Worm (Caenorhabditis elegans): ENCODE data around the gene cfap-20.

cfap-20 gene

ce11 chrIII:3532035-3532434, 5.3 kb downstream of the cfap-20 start:
- TF ChIP-seq ceh-22 (tag; optimal IDR thresholded peaks at IDR 0.05) (no peak), ceh-18 (tag; optimal IDR thresholded peaks at IDR 0.05) (peak; percentile 20), ceh-31 (tag; optimal IDR thresholded peaks at IDR 0.05) (peak; percentile 87), rnt-1 (tag; optimal IDR thresholded peaks at IDR 0.05) (peak; percentile 35), hlh-30 (tag; optimal IDR thresholded peaks at IDR 0.05; ENCODE audit: insufficient read depth) (peak; percentile 63), ceh-24 (tag; optimal IDR thresholded peaks at IDR 0.05) (no peak), tbx-2 (tag; optimal IDR thresholded peaks at IDR 0.05) (peak; percentile 69), unc-55 (GFP tag; optimal IDR thresholded peaks at IDR 0.05) (peak; percentile 87), ceh-34 (tag; optimal IDR thresholded peaks at IDR 0.05) (peak; percentile 21), unc-86 (tag; optimal IDR thresholded peaks at IDR 0.05) (no peak), F13H6.1 (tag; optimal IDR thresholded peaks at IDR 0.05) (no peak), unc-42 (tag; optimal IDR thresholded peaks at IDR 0.05) (peak; percentile 68), dve-1 (tag; optimal IDR thresholded peaks at IDR 0.05) (peak; percentile 4), dmd-4 (tag; optimal IDR thresholded peaks at IDR 0.05; ENCODE audit: borderline replicate concordance) (no peak), ref-2 (tag; optimal IDR thresholded peaks at IDR 0.05) (peak; percentile 68), ceh-2 (tag; optimal IDR thresholded peaks at IDR 0.05) (no peak), pax-1 (tag; optimal IDR thresholded peaks at IDR 0.05) (peak; percentile 61), nfya-1 (tag; optimal IDR thresholded peaks at IDR 0.05) (peak; percentile 82), ceh-48 (tag; optimal IDR thresholded peaks at IDR 0.05) (peak; percentile 72)

- no peak for TF ChIP-seq pag-3 (tag; optimal IDR thresholded peaks at IDR 0.05; ENCODE audit: borderline replicate concordance)
- TF ChIP-seq pax-1 (tag; optimal IDR thresholded peaks at IDR 0.05): no peak
- TF ChIP-seq sdc-2 (tag; optimal IDR thresholded peaks at IDR 0.05): no peak
- TF ChIP-seq npax-4 (tag; optimal IDR thresholded peaks at IDR 0.05): no peak
- no peak for TF ChIP-seq sox-4 (tag; optimal IDR thresholded peaks at IDR 0.05)
- TF ChIP-seq pqm-1 (tag; optimal IDR thresholded peaks at IDR 0.05): no peak
- no peak for TF ChIP-seq ref-2 (tag; optimal IDR thresholded peaks at IDR 0.05)
- TF ChIP-seq nfya-1 (tag; optimal IDR thresholded peaks at IDR 0.05): no peak
- TF ChIP-seq mec-3 (tag; optimal IDR thresholded peaks at IDR 0.05; ENCODE audit: borderline replicate concordance): no peak
- TF ChIP-seq F13H6.1 (tag; optimal IDR thresholded peaks at IDR 0.05): no peak
- no peak for TF ChIP-seq zip-5 (tag; optimal IDR thresholded peaks at IDR 0.05)
- TF ChIP-seq fax-1 (tag; optimal IDR thresholded peaks at IDR 0.05): no peak
- TF ChIP-seq odd-2 (tag; optimal IDR thresholded peaks at IDR 0.05): no peak
- TF ChIP-seq tbx-7 (tag; optimal IDR thresholded peaks at IDR 0.05): no peak
- no peak for TF ChIP-seq pat-9 (tag; optimal IDR thresholded peaks at IDR 0.05)
These were observed 7.5 kb downstream of the cfap-20 start, which contains the start of gene pitp-1 for ce11 chrIII:3529744-3530208. TSS of gene pitp-1 (minus strand) at chrIII:3529794.

ce11 chrIII:3528342-3528741, 9.0 kb downstream of the cfap-20 start, which contains the start of gene rpl-37:
TSS of gene rpl-37 (plus strand) at chrIII:3528642.
- TF ChIP-seq sox-2 (GFP tag; IDR thresholded peaks at IDR 0.05): no peak
- no peak for TF ChIP-seq unc-86 (tag; optimal IDR thresholded peaks at IDR 0.05)
- no peak for TF ChIP-seq F13H6.1 (tag; optimal IDR thresholded peaks at IDR 0.05)
- no peak for TF ChIP-seq rnt-1 (tag; optimal IDR thresholded peaks at IDR 0.05)
- TF ChIP-seq fkh-10 (GFP tag; optimal IDR thresholded peaks at IDR 0.05): no peak
- TF ChIP-seq K02D7.2 (tag; optimal IDR thresholded peaks at IDR 0.05): no peak
- no peak for TF ChIP-seq npax-4 (tag; optimal IDR thresholded peaks at IDR 0.05)
- no peak for TF ChIP-seq tbx-2 (tag; optimal IDR thresholded peaks at IDR 0.05)
- TF ChIP-seq ref-2 (tag; optimal IDR thresholded peaks at IDR 0.05): no peak
- no peak for TF ChIP-seq ahr-1 (tag; optimal IDR thresholded peaks at IDR 0.05)
- no peak for TF ChIP-seq T23F11.4 (GFP tag; optimal IDR thresholded peaks at IDR 0.05)

- no peak for TF ChIP-seq che-1 (tag; optimal IDR thresholded peaks at IDR 0.05)
- no peak for TF ChIP-seq hlh-6 (tag; optimal IDR thresholded peaks at IDR 0.05)
- TF ChIP-seq unc-86 (tag; optimal IDR thresholded peaks at IDR 0.05): no peak
- TF ChIP-seq sdc-2 (tag; optimal IDR thresholded peaks at IDR 0.05): no peak
- no peak for TF ChIP-seq eyg-1 (tag; optimal IDR thresholded peaks at IDR 0.05)
- TF ChIP-seq syd-9 (tag; optimal IDR thresholded peaks at IDR 0.05): no peak
- no peak for TF ChIP-seq ceh-31 (tag; optimal IDR thresholded peaks at IDR 0.05)
- no peak for TF ChIP-seq ceh-14 (tag; optimal IDR thresholded peaks at IDR 0.05)
- TF ChIP-seq hlh-30 (tag; optimal IDR thresholded peaks at IDR 0.05; ENCODE audit: insufficient read depth): no peak
- no peak for TF ChIP-seq elt-2 (tag; optimal IDR thresholded peaks at IDR 0.05)
- no peak for TF ChIP-seq ceh-18 (tag; optimal IDR thresholded peaks at IDR 0.05)
- TF ChIP-seq K02D7.2 (tag; optimal IDR thresholded peaks at IDR 0.05): no peak
- no peak for TF ChIP-seq ceh-34 (tag; optimal IDR thresholded peaks at IDR 0.05)
- no peak for TF ChIP-seq fkh-10 (GFP tag; optimal IDR thresholded peaks at IDR 0.05)
- TF ChIP-seq ceh-6 (GFP tag; optimal IDR thresholded peaks at IDR 0.05): no peak
These were observed 13.9 kb downstream of the cfap-20 start for ce11 chrIII:3523363-3523762.
